Worm (Caenorhabditis elegans) whole organism, late embryonic: ENCODE data around the gene M04D8.5.

Experiments used
- C08G9.2 ChIP-seq: sonication (generic microtip); optimal IDR thresholded peaks from 2 replicates; lab custom pipeline; 2016; ENCODE audit warnings: mild to moderate bottlenecking, missing genetic modification characterization, moderate library complexity, missing compliant biosample characterization
- K02D7.2 ChIP-seq: sonication (generic microtip); optimal IDR thresholded peaks from 2 replicates; lab custom pipeline; 2017; ENCODE audit warnings: mild to moderate bottlenecking, missing genetic modification characterization, missing compliant biosample characterization
- ahr-1 ChIP-seq: sonication (generic microtip); optimal IDR thresholded peaks from 2 replicates; lab custom pipeline; 2016; ENCODE audit warnings: missing genetic modification characterization, missing compliant biosample characterization
- ceh-14 ChIP-seq: sonication (generic microtip); optimal IDR thresholded peaks from 2 replicates; lab custom pipeline; 2016; ENCODE audit warnings: missing genotype, missing genetic modification characterization, missing compliant biosample characterization
- ceh-22 ChIP-seq: sonication (generic microtip); optimal IDR thresholded peaks from 2 replicates; lab custom pipeline; 2017; ENCODE audit warnings: missing biosample characterization, missing genetic modification characterization
- ceh-30 ChIP-seq: fragments of 150-350 bp; optimal IDR thresholded peaks from 2 replicates; lab custom pipeline; 2014; ENCODE audit warnings: missing biosample characterization, missing genetic modification characterization
- ceh-48 ChIP-seq: sonication (generic microtip); optimal IDR thresholded peaks from 2 replicates; lab custom pipeline; 2016; ENCODE audit warnings: missing genetic modification characterization, inconsistent platforms, missing compliant biosample characterization
- che-1 ChIP-seq: sonication (generic microtip); optimal IDR thresholded peaks from 2 replicates; lab custom pipeline; 2016; ENCODE audit warnings: mild to moderate bottlenecking, missing genetic modification characterization, missing compliant biosample characterization
- dmd-4 ChIP-seq: sonication (generic microtip); optimal IDR thresholded peaks from 2 replicates; lab custom pipeline; 2016; ENCODE audit warnings: borderline replicate concordance, missing genetic modification characterization, missing compliant biosample characterization
- dve-1 ChIP-seq: sonication (generic microtip); optimal IDR thresholded peaks from 2 replicates; lab custom pipeline; 2017; ENCODE audit warnings: antibody characterized with exemption, mild to moderate bottlenecking, missing genetic modification characterization, missing compliant biosample characterization
- ets-4 ChIP-seq: sonication (generic microtip); optimal IDR thresholded peaks from 2 replicates; lab custom pipeline; 2016; ENCODE audit warnings: missing genetic modification characterization, missing compliant biosample characterization
- fkh-10 ChIP-seq: fragments of 150-350 bp; optimal IDR thresholded peaks from 2 replicates; lab custom pipeline; 2014; ENCODE audit warnings: missing biosample characterization, missing genetic modification reagents, missing genetic modification characterization
- fkh-6 ChIP-seq: sonication (generic microtip); optimal IDR thresholded peaks from 2 replicates; lab custom pipeline; 2016; ENCODE audit warnings: missing genetic modification characterization, missing compliant biosample characterization
- hlh-30 ChIP-seq: sonication (generic microtip); optimal IDR thresholded peaks from 2 replicates; lab custom pipeline; 2017; ENCODE audit warnings: antibody characterized with exemption, missing genetic modification characterization, missing compliant biosample characterization; ENCODE audit not compliant: insufficient read depth
- mec-3 ChIP-seq: sonication (generic microtip); optimal IDR thresholded peaks from 2 replicates; lab custom pipeline; 2016; ENCODE audit warnings: borderline replicate concordance, missing genetic modification characterization, missing compliant biosample characterization
- nhr-11 ChIP-seq: fragments of 150-350 bp; optimal IDR thresholded peaks from 2 replicates; lab custom pipeline; 2014; ENCODE audit warnings: missing biosample characterization, missing genetic modification characterization
- npax-4 ChIP-seq: sonication (generic microtip); optimal IDR thresholded peaks from 2 replicates; lab custom pipeline; 2016; ENCODE audit warnings: missing genetic modification characterization, missing compliant biosample characterization
- pax-1 ChIP-seq: fragments of 150-350 bp; optimal IDR thresholded peaks from 2 replicates; lab custom pipeline; 2014; ENCODE audit warnings: missing biosample characterization, missing genetic modification characterization
- pha-2 ChIP-seq: sonication (generic microtip); optimal IDR thresholded peaks from 2 replicates; lab custom pipeline; 2017; ENCODE audit warnings: mild to moderate bottlenecking, missing genetic modification characterization, missing compliant biosample characterization
- pha-4 ChIP-seq: fragments of 150-350 bp; optimal IDR thresholded peaks from 2 replicates; lab custom pipeline; 2018; ENCODE audit warnings: missing biosample characterization, missing genetic modification reagents, missing genetic modification characterization
- ref-2 ChIP-seq: sonication (generic microtip); optimal IDR thresholded peaks from 2 replicates; lab custom pipeline; 2016; ENCODE audit warnings: missing genetic modification characterization, missing compliant biosample characterization
- sox-2 ChIP-seq: fragments of 200-800 bp; sonication (Bioruptor generic); IDR thresholded peaks from 2 replicates; pipeline ENCODE4 v1.3.6; 2022; ENCODE audit warnings: missing genetic modification reagents, missing genetic modification characterization, missing compliant biosample characterization
- sox-4 ChIP-seq: sonication (generic microtip); optimal IDR thresholded peaks from 2 replicates; lab custom pipeline; 2017; ENCODE audit warnings: mild to moderate bottlenecking, missing genetic modification characterization, inconsistent platforms, missing compliant biosample characterization
- syd-9 ChIP-seq: sonication (generic microtip); optimal IDR thresholded peaks from 2 replicates; lab custom pipeline; 2016; ENCODE audit warnings: mild to moderate bottlenecking, missing genetic modification characterization, moderate library complexity, missing compliant biosample characterization
- ttx-3 ChIP-seq: sonication (generic microtip); optimal IDR thresholded peaks from 2 replicates; lab custom pipeline; 2016; ENCODE audit warnings: missing genetic modification reagents, missing genetic modification characterization, missing compliant biosample characterization
- unc-3 ChIP-seq, 2 experiments: fragments of 200-800 bp in 1 of 2; sonication (Bioruptor generic) in 1 of 2; sonication (generic microtip) in 1 of 2; conservative IDR thresholded peaks in 1 of 2; optimal IDR thresholded peaks in 1 of 2; 2 replicates each; pipeline versions ENCODE4 v1.3.6 to Lab custom; 2016 to 2022; ENCODE audit warnings: missing compliant biosample characterization in 2 of 2, missing genetic modification characterization in 2 of 2, missing genetic modification reagents in 1 of 2
- unc-42 ChIP-seq: sonication (generic microtip); optimal IDR thresholded peaks from 2 replicates; lab custom pipeline; 2016; ENCODE audit warnings: missing genotype, missing genetic modification characterization, missing compliant biosample characterization
- unc-55 ChIP-seq: sonication (generic microtip); optimal IDR thresholded peaks from 2 replicates; lab custom pipeline; 2017; ENCODE audit warnings: missing biosample characterization, missing genetic modification reagents, missing genetic modification characterization
- unc-86 ChIP-seq: sonication (generic microtip); optimal IDR thresholded peaks from 2 replicates; lab custom pipeline; 2016; ENCODE audit warnings: missing genetic modification characterization, missing compliant biosample characterization

The M04D8.5 gene

ce11 chrIII:10010117-10010516 is 23.0 kb downstream of the M04D8.5 start, which contains the start of gene fbxa-155:
Gene fbxa-155, minus strand, starts transcription at chrIII:10010217.
- TF ChIP-seq sox-2 (GFP tag; lab: Robert Waterston, UW) (no peak), unc-3 (GFP tag; conservative IDR thresholded peaks at IDR 0.05; lab: Robert Waterston, UW) (no peak), unc-3 (tag; optimal IDR thresholded peaks at IDR 0.05; lab: Kevin White, UChicago) (no peak), sox-4 (tag; lab: Kevin White, UChicago) (no peak), ets-4 (tag; lab: Kevin White, UChicago) (no peak), ref-2 (tag; lab: Kevin White, UChicago) (no peak), syd-9 (no peak), fkh-6 (tag; lab: Kevin White, UChicago) (no peak), dve-1 (tag; lab: Kevin White, UChicago) (no peak), unc-86 (no peak), unc-42 (tag; lab: Kevin White, UChicago) (no peak), che-1 (tag; lab: Kevin White, UChicago) (no peak), ceh-14 (tag; lab: Kevin White, UChicago) (no peak)

- no peak for TF ChIP-seq dve-1 (tag; lab: Kevin White, UChicago)
- TF ChIP-seq nhr-11 (tag; lab: Kevin White, UChicago): no peak
- no peak for TF ChIP-seq pha-4 (tag; lab: Kevin White, UChicago)
- TF ChIP-seq ceh-22 (tag; lab: Kevin White, UChicago): no peak
These were observed 26.3 kb downstream of the M04D8.5 start, which contains the start of gene C05B5.8 for ce11 chrIII:10006734-10007348. Gene C05B5.8, minus strand, starts transcription at chrIII:10006784.

ce11 chrIII:10004213-10004612 is 28.9 kb downstream of the M04D8.5 start, which contains the start of gene C05B5.11:
Gene C05B5.11, plus strand, starts transcription at chrIII:10004513.
- TF ChIP-seq ceh-30 (tag; lab: Kevin White, UChicago) (no peak), unc-55 (GFP tag; lab: Kevin White, UChicago) (no peak)

ce11 chrIII:10001060-10001459 is 32.1 kb downstream of the M04D8.5 start, which contains the start of gene C05B5.5:
Gene C05B5.5, plus strand, starts transcription at chrIII:10001360.
- TF ChIP-seq unc-86 (no peak), pax-1 (no peak), pha-2 (tag; lab: Kevin White, UChicago) (no peak), che-1 (tag; lab: Kevin White, UChicago) (no peak), mec-3 (tag; lab: Kevin White, UChicago) (no peak), ahr-1 (tag; lab: Kevin White, UChicago) (no peak), npax-4 (tag; lab: Kevin White, UChicago) (no peak), hlh-30 (tag; lab: Kevin White, UChicago) (no peak), ceh-14 (tag; lab: Kevin White, UChicago) (no peak), ceh-48 (tag; lab: Kevin White, UChicago) (no peak)

- TF ChIP-seq unc-3 (GFP tag; conservative IDR thresholded peaks at IDR 0.05; lab: Robert Waterston, UW) (no peak), unc-3 (tag; optimal IDR thresholded peaks at IDR 0.05; lab: Kevin White, UChicago) (no peak), fkh-10 (GFP tag; lab: Kevin White, UChicago) (no peak), dmd-4 (tag; lab: Kevin White, UChicago) (no peak), sox-4 (tag; lab: Kevin White, UChicago) (no peak), npax-4 (tag; lab: Kevin White, UChicago) (no peak), ceh-48 (tag; lab: Kevin White, UChicago) (no peak), ttx-3 (tag; lab: Kevin White, UChicago) (no peak), K02D7.2 (tag; lab: Kevin White, UChicago) (no peak), ceh-30 (tag; lab: Kevin White, UChicago) (no peak), C08G9.2 (tag; lab: Kevin White, UChicago) (no peak)
These were observed 32.7 kb downstream of the M04D8.5 start, which contains the start of gene C05B5.2 for ce11 chrIII:10000428-10000827. Gene C05B5.2, minus strand, starts transcription at chrIII:10000528.
